Worm (Caenorhabditis elegans): ENCODE data around the gene M04D8.8.

- TF ChIP-seq B0310.2 (tag; optimal IDR thresholded peaks at IDR 0.05) (no peak), ets-7 (tag; optimal IDR thresholded peaks at IDR 0.05) (no peak), tbx-37 (GFP tag; conservative IDR thresholded peaks at IDR 0.05) (no peak), ama-1 (optimal IDR thresholded peaks at IDR 0.05) (no peak), hmbx-1 (tag; optimal IDR thresholded peaks at IDR 0.05) (no peak), ceh-36 (tag; optimal IDR thresholded peaks at IDR 0.05) (no peak), sea-1 (GFP tag; conservative IDR thresholded peaks at IDR 0.05) (no peak), scrt-1 (GFP tag; IDR thresholded peaks at IDR 0.05) (no peak), aly-1 (tag; optimal IDR thresholded peaks at IDR 0.05) (no peak), flt-1 (GFP tag; IDR thresholded peaks at IDR 0.05) (no peak), ceh-13 (GFP tag; optimal IDR thresholded peaks at IDR 0.05) (no peak)
Observed at ce11 chrIII:10010117-10010516, 23.9 kb upstream of the M04D8.8 start, which contains the start of gene fbxa-155.
